Worm (Caenorhabditis elegans) whole organism, L1 larva: ENCODE data around the gene Y43F8B.3.

Experiments used
- C04F5.9 ChIP-seq: sonication (generic microtip); optimal IDR thresholded peaks from 2 replicates; lab custom pipeline; 2016; ENCODE audit warnings: missing genetic modification characterization, missing compliant biosample characterization
- C16A3.4 ChIP-seq: fragments of 150-350 bp; optimal IDR thresholded peaks from 2 replicates; lab custom pipeline; 2014; ENCODE audit warnings: missing biosample characterization, missing genetic modification characterization
- C34B4.2 ChIP-seq: sonication (generic microtip); optimal IDR thresholded peaks from 2 replicates; lab custom pipeline; 2017; ENCODE audit warnings: mild to moderate bottlenecking, missing genetic modification characterization, missing compliant biosample characterization
- F16B12.6 ChIP-seq: fragments of 150-350 bp; optimal IDR thresholded peaks from 2 replicates; lab custom pipeline; 2014; ENCODE audit warnings: missing biosample characterization, missing genetic modification characterization
- Y116A8C.19 ChIP-seq: sonication (generic microtip); optimal IDR thresholded peaks from 2 replicates; lab custom pipeline; 2016; ENCODE audit warnings: missing compliant biosample characterization, missing genetic modification characterization, borderline replicate concordance
- aha-1 ChIP-seq: fragments of 150-350 bp; optimal IDR thresholded peaks from 2 replicates; lab custom pipeline; 2014; ENCODE audit warnings: missing biosample characterization, missing genetic modification characterization
- alr-1 ChIP-seq: fragments of 200-800 bp; sonication (Bioruptor generic); optimal IDR thresholded peaks from 2 replicates; lab custom pipeline; 2018; ENCODE audit warnings: borderline replicate concordance, mild to moderate bottlenecking, missing genetic modification characterization, missing compliant biosample characterization
- ama-1 ChIP-seq: fragments of 150-350 bp; optimal IDR thresholded peaks from 2 replicates; lab custom pipeline; 2014
- blmp-1 ChIP-seq: fragments of 150-350 bp; optimal IDR thresholded peaks from 2 replicates; lab custom pipeline; 2014; ENCODE audit warnings: missing biosample characterization, missing genetic modification characterization
- ceh-88 ChIP-seq: fragments of 200-800 bp; sonication (Bioruptor generic); IDR thresholded peaks from 2 replicates; pipeline ENCODE4 v1.3.6; 2022; ENCODE audit warnings: missing genetic modification characterization, missing compliant biosample characterization
- efl-1 ChIP-seq, 4 experiments: fragments of 150-350 bp; optimal IDR thresholded peaks in 3 of 4; peaks in 1 of 4; 1 replicate in 1 of 4; 2 replicates in 3 of 4; lab custom pipeline; 2014; ENCODE audit warnings: missing biosample characterization in 2 of 4, missing genetic modification characterization in 2 of 4, missing genetic modification reagents in 2 of 4
- efl-3 ChIP-seq: fragments of 200-800 bp; sonication (Bioruptor generic); optimal IDR thresholded peaks from 2 replicates; lab custom pipeline; 2018; ENCODE audit warnings: mild to moderate bottlenecking, missing genetic modification characterization, missing compliant biosample characterization
- egl-13 ChIP-seq: sonication (generic microtip); optimal IDR thresholded peaks from 2 replicates; lab custom pipeline; 2016; ENCODE audit warnings: missing genotype, missing genetic modification reagents, missing genetic modification characterization, missing compliant biosample characterization
- egl-27 ChIP-seq, 2 experiments: fragments of 150-350 bp in 1 of 2; sonication (generic microtip); optimal IDR thresholded peaks; 3 replicates each; lab custom pipeline; 2017 to 2018; ENCODE audit warnings: missing biosample characterization in 2 of 2, missing genetic modification characterization in 2 of 2, missing genetic modification reagents in 2 of 2
- hlh-17 ChIP-seq: fragments of 200-800 bp; sonication (Bioruptor generic); optimal IDR thresholded peaks from 2 replicates; lab custom pipeline; 2018; ENCODE audit warnings: missing genetic modification characterization, mild to moderate bottlenecking, missing compliant biosample characterization, moderate library complexity, borderline replicate concordance
- hlh-4 ChIP-seq: sonication (generic microtip); optimal IDR thresholded peaks from 2 replicates; lab custom pipeline; 2016; ENCODE audit warnings: mild to moderate bottlenecking, missing genetic modification characterization, missing compliant biosample characterization
- hpl-2 ChIP-seq: fragments of 150-350 bp; optimal IDR thresholded peaks from 2 replicates; lab custom pipeline; 2014; ENCODE audit warnings: missing biosample characterization, missing genetic modification reagents, missing genetic modification characterization
- lin-13 ChIP-seq: fragments of 150-350 bp; optimal IDR thresholded peaks from 2 replicates; lab custom pipeline; 2014; ENCODE audit warnings: missing biosample characterization, missing genetic modification reagents, missing genetic modification characterization
- lin-14 ChIP-seq: fragments of 200-800 bp; sonication (Bioruptor generic); optimal IDR thresholded peaks from 2 replicates; lab custom pipeline; 2018; ENCODE audit warnings: mild to moderate bottlenecking, missing genetic modification characterization, moderate library complexity, missing compliant biosample characterization
- lin-35 ChIP-seq, 2 experiments: fragments of 150-350 bp; optimal IDR thresholded peaks; 2 replicates each; lab custom pipeline; 2014; ENCODE audit warnings: missing biosample characterization in 2 of 2, missing genetic modification characterization in 2 of 2, missing genetic modification reagents in 2 of 2
- lir-3 ChIP-seq: sonication (generic microtip); optimal IDR thresholded peaks from 2 replicates; lab custom pipeline; 2016; ENCODE audit warnings: mild to moderate bottlenecking, missing genetic modification characterization, moderate library complexity, missing compliant biosample characterization; ENCODE audit not compliant: poor library complexity
- mab-9 ChIP-seq: fragments of 200-800 bp; sonication (Bioruptor generic); IDR thresholded peaks from 2 replicates; pipeline ENCODE4 v1.3.6; 2022; ENCODE audit warnings: missing genetic modification reagents, missing genetic modification characterization, missing compliant biosample characterization
- nhr-237 ChIP-seq: fragments of 150-350 bp; optimal IDR thresholded peaks from 2 replicates; lab custom pipeline; 2014; ENCODE audit warnings: missing biosample characterization, missing genetic modification characterization
- nhr-28 ChIP-seq: fragments of 150-350 bp; optimal IDR thresholded peaks from 2 replicates; lab custom pipeline; 2014; ENCODE audit warnings: missing biosample characterization, missing genetic modification characterization
- nhr-76 ChIP-seq: sonication (generic microtip); optimal IDR thresholded peaks from 2 replicates; lab custom pipeline; 2017; ENCODE audit warnings: missing biosample characterization, missing genetic modification characterization
- nhr-85 ChIP-seq: sonication (generic microtip); peaks from one replicate; lab custom pipeline; 2016; ENCODE audit warnings: missing genetic modification characterization, inconsistent platforms, missing compliant biosample characterization
- nhr-90 ChIP-seq: sonication (generic microtip); optimal IDR thresholded peaks from 2 replicates; lab custom pipeline; 2016; ENCODE audit warnings: mild to moderate bottlenecking, missing genetic modification characterization, missing compliant biosample characterization; ENCODE audit not compliant: poor library complexity
- pag-3 ChIP-seq: sonication (generic microtip); optimal IDR thresholded peaks from 2 replicates; lab custom pipeline; 2017; ENCODE audit warnings: missing genetic modification characterization, mild to moderate bottlenecking, missing compliant biosample characterization, antibody characterized with exemption, borderline replicate concordance; ENCODE audit not compliant: insufficient read depth
- pax-3 ChIP-seq: fragments of 200-800 bp; sonication (Bioruptor generic); optimal IDR thresholded peaks from 2 replicates; lab custom pipeline; 2018; ENCODE audit warnings: mild to moderate bottlenecking, missing genetic modification characterization, moderate library complexity, missing compliant biosample characterization
- pqm-1 ChIP-seq: sonication (generic microtip); optimal IDR thresholded peaks from 3 replicates; lab custom pipeline; 2017; ENCODE audit warnings: missing biosample characterization, missing genetic modification characterization
- rnt-1 ChIP-seq: sonication (generic microtip); optimal IDR thresholded peaks from 2 replicates; lab custom pipeline; 2016; ENCODE audit warnings: mild to moderate bottlenecking, missing genetic modification characterization, moderate library complexity, missing compliant biosample characterization
- skn-1 ChIP-seq: fragments of 150-350 bp; optimal IDR thresholded peaks from 2 replicates; lab custom pipeline; 2014; ENCODE audit warnings: missing biosample characterization, missing genetic modification characterization
- sox-4 ChIP-seq: sonication (generic microtip); optimal IDR thresholded peaks from 2 replicates; lab custom pipeline; 2016; ENCODE audit warnings: missing genetic modification characterization, missing compliant biosample characterization
- unc-130 ChIP-seq: fragments of 150-350 bp; optimal IDR thresholded peaks from 2 replicates; lab custom pipeline; 2017; ENCODE audit warnings: missing biosample characterization, missing genetic modification characterization, inconsistent platforms
- unc-30 ChIP-seq: sonication (generic microtip); optimal IDR thresholded peaks from 2 replicates; lab custom pipeline; 2017; ENCODE audit warnings: missing biosample characterization, missing genetic modification characterization
- vab-15 ChIP-seq: sonication (generic microtip); optimal IDR thresholded peaks from 2 replicates; lab custom pipeline; 2017; ENCODE audit warnings: missing genotype, mild to moderate bottlenecking, missing genetic modification characterization, missing compliant biosample characterization
- ztf-11 ChIP-seq, 2 experiments: sonication (generic microtip); optimal IDR thresholded peaks; 2 replicates each; lab custom pipeline; 2016 to 2017; ENCODE audit warnings: missing genetic modification characterization in 2 of 2, missing biosample characterization in 1 of 2, missing compliant biosample characterization in 1 of 2

Gene Y43F8B.3

ce11 chrV:19509061-19509460 lies 6.2 kb downstream of the Y43F8B.3 start:
- TF ChIP-seq efl-1 (optimal IDR thresholded peaks at IDR 0.05; lab: Kevin White, UChicago) = no peak
- peak in 1 of 2 experiments; percentile 19 for TF ChIP-seq efl-1 (GFP tag; optimal IDR thresholded peaks at IDR 0.05 in 1 of 2; lab: Kevin White, UChicago)
- no peak for TF ChIP-seq unc-30 (tag; lab: Kevin White, UChicago)
- TF ChIP-seq lin-14 = no peak

- no peak for TF ChIP-seq lin-35 (GFP tag; optimal IDR thresholded peaks at IDR 0.05; lab: Kevin White, UChicago)
- no peak for TF ChIP-seq unc-130 (tag; lab: Kevin White, UChicago)
- TF ChIP-seq pag-3 (tag; lab: Kevin White, UChicago) = no peak
- TF ChIP-seq blmp-1 = no peak
Measured at ce11 chrV:19510352-19510751, 7.5 kb downstream of the Y43F8B.3 start.

- TF ChIP-seq hlh-17 (no peak), pqm-1 (no peak), sox-4 (no peak), skn-1 (tag; lab: Kevin White, UChicago) (no peak), egl-13 (tag; lab: Kevin White, UChicago) (no peak), hlh-4 (tag; lab: Kevin White, UChicago) (no peak), nhr-76 (tag; lab: Kevin White, UChicago) (no peak), rnt-1 (tag; lab: Kevin White, UChicago) (no peak), C16A3.4 (tag; lab: Kevin White, UChicago) (no peak), pax-3 (no peak)
Measured at ce11 chrV:19510925-19511324, 8.0 kb downstream of the Y43F8B.3 start.

- no peak for TF ChIP-seq efl-1 (optimal IDR thresholded peaks at IDR 0.05; lab: Kevin White, UChicago)
- peak in 1 of 2 experiments; percentile 6 for TF ChIP-seq efl-1 (GFP tag; optimal IDR thresholded peaks at IDR 0.05 in 1 of 2; lab: Kevin White, UChicago)
- no peak for TF ChIP-seq skn-1 (tag; lab: Kevin White, UChicago)
- no peak for TF ChIP-seq F16B12.6 (tag; lab: Kevin White, UChicago)
Measured at ce11 chrV:19512260-19512947, 9.5 kb downstream of the Y43F8B.3 start, which contains the start of gene Y43F8B.19. Gene Y43F8B.19 (minus strand): TSS chrV:19512310.

- TF ChIP-seq lin-14 (no peak), Y116A8C.19 (no peak), pqm-1 (no peak), vab-15 (tag; lab: Kevin White, UChicago) (no peak), ztf-11 (tag; optimal IDR thresholded peaks at IDR 0.05; lab: Kevin White, UChicago) (no peak), egl-27 (tag; optimal IDR thresholded peaks at IDR 0.05; lab: Kevin White, UChicago) (no peak), hpl-2 (GFP tag; lab: Kevin White, UChicago) (no peak), C04F5.9 (tag; lab: Kevin White, UChicago) (no peak), C34B4.2 (no peak), ama-1 (lab: Kevin White, UChicago) (no peak), nhr-237 (no peak), nhr-28 (tag; lab: Kevin White, UChicago) (no peak), nhr-90 (tag; lab: Kevin White, UChicago) (no peak), rnt-1 (tag; lab: Kevin White, UChicago) (no peak)
Measured at ce11 chrV:19513552-19513951, 10.7 kb downstream of the Y43F8B.3 start, which contains the start of gene phy-4. Gene phy-4 (minus strand): TSS chrV:19513652.

- no peak for TF ChIP-seq efl-3 (GFP tag; lab: Kevin White, UChicago)
- no peak for TF ChIP-seq nhr-85 (tag; lab: Kevin White, UChicago)
- no peak for TF ChIP-seq egl-13 (tag; lab: Kevin White, UChicago)
- no peak for TF ChIP-seq ceh-88 (GFP tag; lab: Robert Waterston, UW)
- TF ChIP-seq lir-3 (tag; lab: Kevin White, UChicago) = no peak
- no peak for TF ChIP-seq mab-9 (GFP tag; lab: Robert Waterston, UW)
- TF ChIP-seq lin-13 (GFP tag; lab: Kevin White, UChicago) = no peak
- TF ChIP-seq Y116A8C.19 = no peak
- TF ChIP-seq aha-1 (tag; lab: Kevin White, UChicago) = no peak
- no peak for TF ChIP-seq alr-1
- no peak for TF ChIP-seq blmp-1
- TF ChIP-seq ztf-11 (tag; optimal IDR thresholded peaks at IDR 0.05; lab: Kevin White, UChicago) = no peak
- TF ChIP-seq, all 84 proteins: peak for 0
Measured at ce11 chrV:19518468-19519168, 15.7 kb downstream of the Y43F8B.3 start.
